Worm (Caenorhabditis elegans): ENCODE measurements around the gene F54D12.1.

DNA sequence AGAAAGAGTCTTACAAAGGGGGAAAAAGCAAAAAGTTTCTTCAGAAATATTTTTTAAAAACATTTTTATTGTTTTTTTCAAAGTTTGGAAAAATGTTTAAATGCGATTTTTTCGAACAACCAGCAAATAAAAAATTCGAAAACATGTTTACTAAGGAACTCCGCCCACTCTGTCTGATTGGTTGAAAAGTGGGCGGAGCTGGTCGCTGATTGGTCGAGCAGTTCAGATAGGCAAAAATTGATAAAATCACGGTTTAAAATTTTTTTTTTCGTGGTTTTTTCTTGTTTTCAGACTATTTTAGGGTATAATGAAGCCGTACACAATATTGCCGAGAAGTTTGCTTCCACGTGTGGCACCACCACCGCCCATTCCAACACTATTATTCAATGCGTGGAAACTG is 28.1 kb upstream of the F54D12.1 start:
- TF ChIP-seq pha-4 (tag; optimal IDR thresholded peaks at IDR 0.05) = no peak
- no peak for TF ChIP-seq unc-62 (GFP tag; optimal IDR thresholded peaks at IDR 0.05)
- TF ChIP-seq nhr-77 (tag; optimal IDR thresholded peaks at IDR 0.05) = no peak
- TF ChIP-seq fkh-10 (GFP tag; optimal IDR thresholded peaks at IDR 0.05) = no peak
- no peak for TF ChIP-seq lin-39 (tag; optimal IDR thresholded peaks at IDR 0.05)
- no peak for TF ChIP-seq aly-2 (tag; optimal IDR thresholded peaks at IDR 0.05)
- no peak for TF ChIP-seq ceh-28 (tag; optimal IDR thresholded peaks at IDR 0.05)
- no peak for TF ChIP-seq nhr-76 (tag; optimal IDR thresholded peaks at IDR 0.05)
- no peak for TF ChIP-seq nhr-11 (tag; optimal IDR thresholded peaks at IDR 0.05)
- TF ChIP-seq unc-39 (tag; optimal IDR thresholded peaks at IDR 0.05) = no peak
- no peak for TF ChIP-seq skn-1 (tag; optimal IDR thresholded peaks at IDR 0.05)
- no peak for TF ChIP-seq ama-1 (optimal IDR thresholded peaks at IDR 0.05)

Data from whole organism, L3 larva.